Fruit fly (Drosophila melanogaster): ENCODE measurements around the gene FarO.

dm6 chrX:2155868-2156267, 47.8 kb downstream of the FarO start:
- TF ChIP-seq CG30403 (GFP tag; optimal IDR thresholded peaks at IDR 0.05) (no peak), Sin3A (optimal IDR thresholded peaks at IDR 0.05) (no peak), CG12391 (tag; optimal IDR thresholded peaks at IDR 0.05) (no peak), aop (GFP tag; IDR thresholded peaks at IDR 0.05) (no peak), CG14965 (GFP tag; optimal IDR thresholded peaks at IDR 0.05; ENCODE audit: borderline replicate concordance) (no peak), cad (GFP tag; optimal IDR thresholded peaks at IDR 0.05) (no peak), CG4854 (GFP tag; optimal IDR thresholded peaks at IDR 0.05) (no peak), br (optimal IDR thresholded peaks at IDR 0.05) (no peak), CTCF (GFP tag; optimal IDR thresholded peaks at IDR 0.05) (no peak)
